Worm (Caenorhabditis elegans): ENCODE results near the gene tdo-2.

Gene tdo-2

ce11 chrIII:5932853-5933252 is 13.1 kb upstream of the tdo-2 start, which contains the start of gene zmp-1:
Gene zmp-1, minus strand, starts transcription at chrIII:5932953.
- TF ChIP-seq mab-5 (tag; optimal IDR thresholded peaks at IDR 0.05) = no peak
- no peak for TF ChIP-seq hlh-1 (tag; optimal IDR thresholded peaks at IDR 0.05)
- TF ChIP-seq nhr-28 (tag; optimal IDR thresholded peaks at IDR 0.05) = no peak
- TF ChIP-seq mep-1 (tag; optimal IDR thresholded peaks at IDR 0.05) = no peak

- TF ChIP-seq unc-62 (GFP tag; optimal IDR thresholded peaks at IDR 0.05) (peak; percentile 62), nhr-12 (tag; optimal IDR thresholded peaks at IDR 0.05) (no peak), mab-5 (tag; optimal IDR thresholded peaks at IDR 0.05) (no peak), mls-2 (tag; optimal IDR thresholded peaks at IDR 0.05) (no peak), unc-120 (tag; optimal IDR thresholded peaks at IDR 0.05; ENCODE audit: poor library complexity, severe bottlenecking) (peak; percentile 81), hlh-1 (tag; optimal IDR thresholded peaks at IDR 0.05) (peak; percentile 97), sem-2 (GFP tag; optimal IDR thresholded peaks at IDR 0.05) (no peak)
Observed at ce11 chrIII:5931433-5931994, 11.8 kb upstream of the tdo-2 start, which contains the start of gene EGAP1.5. Gene EGAP1.5, plus strand, starts transcription at chrIII:5931721.

- TF ChIP-seq M03D4.4 (tag; optimal IDR thresholded peaks at IDR 0.05) (no peak), unc-62 (GFP tag; optimal IDR thresholded peaks at IDR 0.05) (peak; percentile 27), cnd-1 (tag; optimal IDR thresholded peaks at IDR 0.05) (no peak), hlh-1 (tag; optimal IDR thresholded peaks at IDR 0.05) (peak; percentile 95), unc-120 (tag; optimal IDR thresholded peaks at IDR 0.05; ENCODE audit: poor library complexity, severe bottlenecking) (peak; percentile 17), ham-2 (GFP tag; optimal IDR thresholded peaks at IDR 0.05) (no peak), zip-8 (tag; optimal IDR thresholded peaks at IDR 0.05) (no peak)
Observed at ce11 chrIII:5930659-5931058, 10.9 kb upstream of the tdo-2 start.

ce11 chrIII:5925724-5926123 is 6.0 kb upstream of the tdo-2 start, which contains the start of the genes dnc-2 and bcl-7:
Gene dnc-2, minus strand, starts transcription at chrIII:5925756.
Gene bcl-7, plus strand, starts transcription at chrIII:5926086.
- TF ChIP-seq ces-1 (GFP tag; optimal IDR thresholded peaks at IDR 0.05) = peak; percentile 72
- TF ChIP-seq bed-3 (GFP tag; optimal IDR thresholded peaks at IDR 0.05) = no peak
- TF ChIP-seq ceh-43 (GFP tag; optimal IDR thresholded peaks at IDR 0.05) = no peak
- TF ChIP-seq unc-39 (tag; optimal IDR thresholded peaks at IDR 0.05) = no peak
- no peak for TF ChIP-seq unc-62 (GFP tag; optimal IDR thresholded peaks at IDR 0.05)
- TF ChIP-seq ceh-83 (GFP tag; optimal IDR thresholded peaks at IDR 0.05) = no peak
- TF ChIP-seq snpc-4 (tag; optimal IDR thresholded peaks at IDR 0.05) = no peak
- TF ChIP-seq zip-8 (tag; optimal IDR thresholded peaks at IDR 0.05) = no peak
- no peak for TF ChIP-seq ceh-39 (tag; optimal IDR thresholded peaks at IDR 0.05)
- no peak for TF ChIP-seq nhr-28 (tag; optimal IDR thresholded peaks at IDR 0.05)
- TF ChIP-seq flh-1 (GFP tag; optimal IDR thresholded peaks at IDR 0.05) = no peak
- TF ChIP-seq lin-13 (tag; optimal IDR thresholded peaks at IDR 0.05) = peak; percentile 9
- TF ChIP-seq lin-32 (GFP tag; optimal IDR thresholded peaks at IDR 0.05) = no peak
- TF ChIP-seq mab-5 (tag; optimal IDR thresholded peaks at IDR 0.05) = no peak
- no peak for TF ChIP-seq nhr-237 (tag; optimal IDR thresholded peaks at IDR 0.05)
- TF ChIP-seq mep-1 (tag; optimal IDR thresholded peaks at IDR 0.05) = peak; percentile 4
- TF ChIP-seq nhr-12 (tag; optimal IDR thresholded peaks at IDR 0.05) = no peak
- no peak for TF ChIP-seq tbx-8 (GFP tag; optimal IDR thresholded peaks at IDR 0.05)
- no peak for TF ChIP-seq blmp-1 (tag; optimal IDR thresholded peaks at IDR 0.05)
- TF ChIP-seq drap-1 (GFP tag; optimal IDR thresholded peaks at IDR 0.05) = no peak
- TF ChIP-seq nhr-2 (tag; optimal IDR thresholded peaks at IDR 0.05) = no peak
- no peak for TF ChIP-seq unc-120 (tag; optimal IDR thresholded peaks at IDR 0.05; ENCODE audit: poor library complexity, severe bottlenecking)
- no peak for TF ChIP-seq sem-2 (GFP tag; optimal IDR thresholded peaks at IDR 0.05)
- TF ChIP-seq pha-4 (tag; optimal IDR thresholded peaks at IDR 0.05) = peak; percentile 1
- TF ChIP-seq ham-2 (GFP tag; optimal IDR thresholded peaks at IDR 0.05) = no peak
- no peak for TF ChIP-seq nhr-76 (tag; optimal IDR thresholded peaks at IDR 0.05)

ce11 chrIII:5922236-5922635 is 2.5 kb upstream of the tdo-2 start:
- TF ChIP-seq mab-5 (tag; optimal IDR thresholded peaks at IDR 0.05) (no peak), unc-39 (tag; optimal IDR thresholded peaks at IDR 0.05) (no peak), unc-62 (GFP tag; optimal IDR thresholded peaks at IDR 0.05) (no peak), M03D4.4 (tag; optimal IDR thresholded peaks at IDR 0.05) (no peak), snpc-4 (tag; optimal IDR thresholded peaks at IDR 0.05) (no peak), bed-3 (GFP tag; optimal IDR thresholded peaks at IDR 0.05) (no peak), mls-2 (tag; optimal IDR thresholded peaks at IDR 0.05) (no peak)

Data from whole organism, mixed stage, embryonic.